Fruit fly (Drosophila melanogaster) whole organism, embryonic: ENCODE data around the gene Hrb98DE.

ENCODE experiments used
- ATbp ChIP-seq: fragments of 200-800 bp; sonication (Bioruptor generic); optimal IDR thresholded peaks from 2 replicates; lab custom pipeline; 2017; ENCODE audit warnings: missing biosample characterization, mild to moderate bottlenecking, missing genetic modification characterization, missing genetic modification reagents
- Asciz ChIP-seq: fragments of 200-800 bp; sonication (Bioruptor generic); optimal IDR thresholded peaks from 2 replicates; lab custom pipeline; 2017; ENCODE audit warnings: missing biosample characterization, mild to moderate bottlenecking, missing genetic modification characterization, missing genetic modification reagents
- C15 ChIP-seq: fragments of 200-800 bp; sonication (Bioruptor generic); IDR thresholded peaks from 3 replicates; pipeline ENCODE4 v1.3.6; 2022; ENCODE audit warnings: missing biosample characterization, missing genetic modification characterization
- CG10209 ChIP-seq: fragments of 200-800 bp; sonication (Bioruptor generic); optimal IDR thresholded peaks from 3 replicates; lab custom pipeline; 2017; ENCODE audit warnings: missing biosample characterization, mild to moderate bottlenecking, missing genetic modification characterization, missing genetic modification reagents
- CG11504 ChIP-seq: fragments of 200-800 bp; sonication (Bioruptor generic); optimal IDR thresholded peaks from 3 replicates; lab custom pipeline; 2019; ENCODE audit warnings: missing biosample characterization, mild to moderate bottlenecking, missing genetic modification characterization, moderate library complexity
- CG15696 ChIP-seq: fragments of 200-800 bp; sonication (Bioruptor generic); optimal IDR thresholded peaks from 2 replicates; lab custom pipeline; 2019; ENCODE audit warnings: missing biosample characterization, mild to moderate bottlenecking, missing genetic modification characterization, moderate library complexity
- CG1603 ChIP-seq: fragments of 200-800 bp; sonication (Bioruptor generic); optimal IDR thresholded peaks from 2 replicates; lab custom pipeline; 2019; ENCODE audit warnings: missing biosample characterization, mild to moderate bottlenecking, missing genetic modification characterization, moderate library complexity
- CG16813 ChIP-seq: fragments of 200-800 bp; sonication (Bioruptor generic); IDR thresholded peaks from 3 replicates; pipeline ENCODE4 v1.3.6; 2022; ENCODE audit warnings: missing biosample characterization, missing genetic modification characterization; ENCODE audit not compliant: partially characterized antibody
- CG2875 ChIP-seq: fragments of 200-800 bp; sonication (Bioruptor generic); optimal IDR thresholded peaks from 2 replicates; lab custom pipeline; 2017; ENCODE audit warnings: missing biosample characterization, mild to moderate bottlenecking, missing genetic modification characterization, missing genetic modification reagents
- CG30020 ChIP-seq: fragments of 200-800 bp; optimal IDR thresholded peaks from 2 replicates; lab custom pipeline; 2019; ENCODE audit warnings: missing biosample characterization, mild to moderate bottlenecking, missing genetic modification characterization, moderate library complexity
- CG3838 ChIP-seq: fragments of 200-800 bp; sonication (Bioruptor generic); optimal IDR thresholded peaks from 3 replicates; lab custom pipeline; 2016; ENCODE audit warnings: missing biosample characterization, missing genetic modification characterization
- CG4328 ChIP-seq: fragments of 200-800 bp; sonication (Bioruptor generic); optimal IDR thresholded peaks from 3 replicates; lab custom pipeline; 2017; ENCODE audit warnings: missing biosample characterization, missing genetic modification reagents, missing genetic modification characterization
- CG43689 ChIP-seq: fragments of 200-800 bp; sonication (Bioruptor generic); IDR thresholded peaks from 2 replicates; pipeline ENCODE4 v1.3.6; 2022; ENCODE audit warnings: missing biosample characterization, missing genetic modification characterization
- CG6683 ChIP-seq: fragments of 200-800 bp; sonication (Bioruptor generic); optimal IDR thresholded peaks from 2 replicates; lab custom pipeline; 2017; ENCODE audit warnings: missing biosample characterization, mild to moderate bottlenecking, missing genetic modification characterization, missing genetic modification reagents
- CG6791 ChIP-seq: fragments of 200-800 bp; sonication (Bioruptor generic); IDR thresholded peaks from 3 replicates; pipeline ENCODE4 v1.3.6; 2022; ENCODE audit warnings: missing biosample characterization, missing genetic modification characterization; ENCODE audit not compliant: partially characterized antibody
- CG7271 ChIP-seq: fragments of 200-800 bp; sonication (Bioruptor generic); optimal IDR thresholded peaks from 2 replicates; lab custom pipeline; 2018; ENCODE audit warnings: missing biosample characterization, mild to moderate bottlenecking, missing genetic modification characterization, moderate library complexity
- CG7839 ChIP-seq: fragments of 200-800 bp; sonication (Bioruptor generic); optimal IDR thresholded peaks from 3 replicates; lab custom pipeline; 2018; ENCODE audit warnings: missing biosample characterization, mild to moderate bottlenecking, missing genetic modification characterization, moderate library complexity
- CG9876 ChIP-seq: fragments of 200-800 bp; sonication (Bioruptor generic); optimal IDR thresholded peaks from 2 replicates; lab custom pipeline; 2016; ENCODE audit warnings: missing biosample characterization, missing genetic modification characterization
- Dbx ChIP-seq: fragments of 200-800 bp; sonication (Bioruptor generic); IDR thresholded peaks from 3 replicates; pipeline ENCODE4 v1.3.6; 2022; ENCODE audit warnings: missing biosample characterization, missing genetic modification characterization
- Doc3 ChIP-seq: fragments of 200-800 bp; sonication (Bioruptor generic); IDR thresholded peaks from 3 replicates; pipeline ENCODE4 v1.3.6; 2022; ENCODE audit warnings: missing biosample characterization, missing genetic modification characterization; ENCODE audit not compliant: partially characterized antibody
- E2f1 ChIP-seq: fragments of 200-800 bp; sonication (Bioruptor generic); IDR thresholded peaks from 2 replicates; pipeline ENCODE4 v1.3.6; 2022; ENCODE audit warnings: missing biosample characterization, missing genetic modification characterization
- Fer3 ChIP-seq: fragments of 200-800 bp; sonication (Bioruptor generic); optimal IDR thresholded peaks from 2 replicates; lab custom pipeline; 2018; ENCODE audit warnings: missing biosample characterization, mild to moderate bottlenecking, missing genetic modification characterization, moderate library complexity
- HLH4C ChIP-seq: fragments of 200-800 bp; sonication (Bioruptor generic); IDR thresholded peaks from 3 replicates; pipeline ENCODE4 v1.3.6; 2022; ENCODE audit warnings: missing biosample characterization, missing genetic modification characterization; ENCODE audit not compliant: partially characterized antibody
- HLHmδ ChIP-seq: fragments of 200-800 bp; sonication (Bioruptor generic); optimal IDR thresholded peaks from 2 replicates; lab custom pipeline; 2018; ENCODE audit warnings: missing biosample characterization, mild to moderate bottlenecking, missing genetic modification characterization, moderate library complexity
- Lhr ChIP-seq: fragments of 200-800 bp; sonication (Bioruptor generic); optimal IDR thresholded peaks from 3 replicates; lab custom pipeline; 2017; ENCODE audit warnings: mild to moderate bottlenecking, missing biosample characterization, missing genetic modification reagents, missing genetic modification characterization
- Med ChIP-seq: fragments of 200-800 bp; sonication (Bioruptor generic); peaks from one replicate; lab custom pipeline; 2016; ENCODE audit warnings: missing biosample characterization, missing genetic modification characterization, mild to moderate bottlenecking, inconsistent platforms, moderate library complexity
- Meics ChIP-seq: fragments of 200-800 bp; sonication (Bioruptor generic); optimal IDR thresholded peaks from 2 replicates; lab custom pipeline; 2017; ENCODE audit warnings: missing biosample characterization, mild to moderate bottlenecking, missing genetic modification characterization
- Poxn ChIP-seq: fragments of 200-800 bp; sonication (Bioruptor generic); IDR thresholded peaks from 2 replicates; pipeline ENCODE4 v1.3.6; 2022; ENCODE audit warnings: missing biosample characterization, missing genetic modification characterization
- Rfx ChIP-seq: fragments of 200-800 bp; sonication (Bioruptor generic); IDR thresholded peaks from 2 replicates; pipeline ENCODE4 v1.3.6; 2022; ENCODE audit warnings: missing biosample characterization, missing genetic modification characterization
- Scr ChIP-seq: fragments of 200-800 bp; sonication (Bioruptor generic); IDR thresholded peaks from 2 replicates; pipeline ENCODE4 v1.3.6; 2022; ENCODE audit warnings: missing biosample characterization, missing genetic modification characterization; ENCODE audit not compliant: partially characterized antibody
- Six4 ChIP-seq: fragments of 200-800 bp; sonication (Bioruptor generic); optimal IDR thresholded peaks from 2 replicates; lab custom pipeline; 2016; ENCODE audit warnings: missing biosample characterization, missing genetic modification characterization
- Taf1 ChIP-seq: fragments of 200-800 bp; sonication (Bioruptor generic); IDR thresholded peaks from 2 replicates; pipeline ENCODE4 v1.3.6; 2022; ENCODE audit warnings: missing biosample characterization, missing genetic modification characterization
- Usf ChIP-seq: fragments of 200-800 bp; sonication (Bioruptor generic); optimal IDR thresholded peaks from 2 replicates; lab custom pipeline; 2017; ENCODE audit warnings: missing genotype, missing biosample characterization, missing genetic modification characterization
- ap ChIP-seq: fragments of 200-800 bp; sonication (Bioruptor generic); IDR thresholded peaks from 2 replicates; pipeline ENCODE4 v1.3.6; 2022; ENCODE audit warnings: missing biosample characterization, missing genetic modification characterization
- br ChIP-seq: fragments of >200 bp; optimal IDR thresholded peaks from 2 replicates; lab custom pipeline; 2017
- eve ChIP-seq, 2 experiments: fragments of >200 bp; optimal IDR thresholded peaks; 2 replicates each; lab custom pipeline; 2017; ENCODE audit warnings: missing biosample characterization in 2 of 2, missing genetic modification characterization in 2 of 2
- fd3F ChIP-seq: fragments of 200-800 bp; sonication (Bioruptor generic); optimal IDR thresholded peaks from 2 replicates; lab custom pipeline; 2018; ENCODE audit warnings: missing biosample characterization, mild to moderate bottlenecking, missing genetic modification characterization, moderate library complexity
- insv ChIP-seq, 2 experiments: fragments of 200-800 bp; sonication (Bioruptor generic); optimal IDR thresholded peaks; 3 replicates each; lab custom pipeline; 2016 to 2018; ENCODE audit warnings: missing biosample characterization in 2 of 2, missing genetic modification characterization in 2 of 2
- kay ChIP-seq: fragments of 200-800 bp; sonication (Bioruptor generic); optimal IDR thresholded peaks from 2 replicates; lab custom pipeline; 2016; ENCODE audit warnings: missing biosample characterization, missing genetic modification characterization
- mld ChIP-seq: fragments of 200-800 bp; sonication (Bioruptor generic); IDR thresholded peaks from 3 replicates; pipeline ENCODE4 v1.3.6; 2022; ENCODE audit warnings: missing biosample characterization, missing genetic modification characterization; ENCODE audit not compliant: partially characterized antibody
- odd ChIP-seq: fragments of 200-800 bp; sonication (Bioruptor generic); optimal IDR thresholded peaks from 2 replicates; lab custom pipeline; 2017; ENCODE audit warnings: missing biosample characterization, mild to moderate bottlenecking, missing genetic modification characterization
- prd ChIP-seq, 3 experiments: fragments of >200 bp in 2 of 3; fragments of 200-800 bp in 1 of 3; sonication (Bioruptor generic) in 1 of 3; optimal IDR thresholded peaks in 2 of 3; IDR thresholded peaks in 1 of 3; 2 replicates in 2 of 3; 3 replicates in 1 of 3; pipeline versions ENCODE4 v1.3.6 to Lab custom; 2017 to 2022; ENCODE audit warnings: missing biosample characterization in 1 of 3, missing genetic modification characterization in 1 of 3
- row ChIP-seq: fragments of 200-800 bp; sonication (Bioruptor generic); IDR thresholded peaks from 3 replicates; pipeline ENCODE4 v1.3.6; 2022; ENCODE audit warnings: missing biosample characterization, missing genetic modification characterization
- sisA ChIP-seq: fragments of 200-800 bp; sonication (Bioruptor generic); IDR thresholded peaks from 2 replicates; pipeline ENCODE4 v1.3.6; 2022; ENCODE audit warnings: missing biosample characterization, missing genetic modification characterization
- slbo ChIP-seq: fragments of 200-800 bp; sonication (Bioruptor generic); IDR thresholded peaks from 2 replicates; pipeline ENCODE4 v1.3.6; 2022; ENCODE audit warnings: missing biosample characterization, missing genetic modification characterization
- stwl ChIP-seq: fragments of 200-800 bp; sonication (Bioruptor generic); optimal IDR thresholded peaks from 3 replicates; lab custom pipeline; 2018; ENCODE audit warnings: missing biosample characterization, mild to moderate bottlenecking, missing genetic modification characterization, moderate library complexity
- unc-4 ChIP-seq: fragments of 200-800 bp; sonication (Bioruptor generic); IDR thresholded peaks from 2 replicates; pipeline ENCODE4 v1.3.6; 2022; ENCODE audit warnings: missing biosample characterization, missing genetic modification characterization; ENCODE audit not compliant: partially characterized antibody

Gene Hrb98DE

DNA sequence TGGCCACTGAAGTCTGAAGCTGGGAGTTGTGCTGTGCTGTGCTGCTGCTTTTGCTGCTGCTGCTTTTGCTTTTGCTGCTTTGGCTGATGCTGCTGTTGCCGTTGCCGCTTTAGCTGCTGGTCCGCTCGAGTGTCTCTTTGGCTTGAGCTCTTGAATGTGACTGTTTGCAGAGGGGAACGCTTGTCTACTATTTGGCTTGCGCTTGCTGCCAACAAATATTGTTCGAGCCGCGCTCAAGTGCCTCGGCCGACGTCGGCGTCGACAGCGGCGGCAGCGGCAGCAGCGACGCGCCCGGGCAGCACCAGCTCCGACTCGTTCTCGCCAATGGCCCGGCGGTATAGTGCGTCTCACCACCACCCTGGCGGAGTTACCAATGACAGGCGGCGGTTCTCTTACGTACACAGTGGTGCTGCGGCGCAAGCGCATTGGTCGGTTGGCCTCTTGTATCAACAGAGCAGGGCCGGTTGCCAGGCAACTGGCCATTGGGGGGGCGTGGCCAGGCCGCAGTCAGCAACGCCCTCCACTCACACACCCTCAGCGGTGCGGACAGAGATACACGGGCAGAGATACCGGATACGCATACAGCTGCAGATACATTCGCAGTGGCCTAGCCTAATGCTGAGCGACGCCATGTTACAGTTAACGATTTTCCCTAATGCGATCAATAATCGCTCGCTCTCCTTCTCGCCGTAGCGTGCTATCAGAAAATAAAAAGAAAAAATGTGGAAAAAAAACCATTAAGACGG is 14.4 kb upstream of the Hrb98DE start, which contains the start of gene fkh (continued):
- no peak for TF ChIP-seq CG16813 (GFP tag; lab: Robert Waterston, UW)
- TF ChIP-seq Rfx (GFP tag; lab: Robert Waterston, UW): peak; percentile 95
- peak; percentile 49 for TF ChIP-seq CG7839 (tag; lab: Kevin White, UChicago)
- TF ChIP-seq Poxn (GFP tag; lab: Robert Waterston, UW): peak; percentile 33; the same call in 1 of the 2 replicates
- peak; percentile 79 for TF ChIP-seq Fer3 (tag; lab: Kevin White, UChicago)
- no peak for TF ChIP-seq CG6791 (GFP tag; lab: Robert Waterston, UW)
- TF ChIP-seq sisA: no peak
- TF ChIP-seq CG15696: peak; percentile 81
- peak; percentile 94 for TF ChIP-seq Meics (GFP tag; lab: Kevin White, UChicago)
- TF ChIP-seq CG7271 (tag; lab: Kevin White, UChicago): no peak
- TF ChIP-seq row: no peak; the same call in 2 of the 3 replicates
- peak; percentile 93 for TF ChIP-seq Dbx
- TF ChIP-seq Scr (GFP tag; lab: Robert Waterston, UW): no peak
- TF ChIP-seq eve (GFP tag; optimal IDR thresholded peaks at IDR 0.05; lab: Kevin White, UChicago): no peak
- peak; percentile 36; the same call in 1 of the 2 replicates for TF ChIP-seq E2f1
- peak; percentile 98 for TF ChIP-seq CG4328 (GFP tag; lab: Kevin White, UChicago)
- TF ChIP-seq CG3838 (GFP tag; lab: Kevin White, UChicago): peak; percentile 88
- TF ChIP-seq stwl (tag; lab: Kevin White, UChicago): no peak
- TF ChIP-seq CG6683 (GFP tag; lab: Kevin White, UChicago): peak; percentile 98
- peak; percentile 42; the same call in 1 of the 2 replicates for TF ChIP-seq ap (GFP tag; lab: Robert Waterston, UW)
- TF ChIP-seq kay (GFP tag; lab: Kevin White, UChicago): peak; percentile 73
- TF ChIP-seq Med: peak; percentile 99
- TF ChIP-seq br (lab: Kevin White, UChicago): no peak
- peak; percentile 75 for TF ChIP-seq Six4 (GFP tag; lab: Kevin White, UChicago)
- no peak for TF ChIP-seq mld (GFP tag; lab: Robert Waterston, UW)
- TF ChIP-seq CG30020: no peak
- peak; percentile 64 for TF ChIP-seq CG9876 (GFP tag; lab: Kevin White, UChicago)
- TF ChIP-seq CG10209 (GFP tag; lab: Kevin White, UChicago): peak; percentile 97
- TF ChIP-seq Doc3 (GFP tag; lab: Robert Waterston, UW): peak; percentile 16; the same call in 1 of the 3 replicates
- peak; percentile 30 to 81 for TF ChIP-seq insv (GFP tag; optimal IDR thresholded peaks at IDR 0.05; lab: Kevin White, UChicago)
- peak; percentile 95 for TF ChIP-seq odd (GFP tag; lab: Kevin White, UChicago)
- TF ChIP-seq HLHmδ (GFP tag; lab: Kevin White, UChicago): peak; percentile 98
- TF ChIP-seq CG2875 (GFP tag; lab: Kevin White, UChicago): peak; percentile 98
- peak; percentile 61 for TF ChIP-seq fd3F (GFP tag; lab: Kevin White, UChicago)
- peak; percentile 73 for TF ChIP-seq CG1603
- peak; percentile 56 for TF ChIP-seq slbo
- peak; percentile 26; the same call in 1 of the 2 replicates for TF ChIP-seq Taf1 (GFP tag; lab: Robert Waterston, UW)
- TF ChIP-seq CG43689 (GFP tag; lab: Robert Waterston, UW): peak; percentile 50
- no peak; the same call in 1 of the 2 replicates for TF ChIP-seq unc-4 (GFP tag; lab: Robert Waterston, UW)
- TF ChIP-seq ATbp (GFP tag; lab: Kevin White, UChicago): peak; percentile 99
- peak; percentile 65 for TF ChIP-seq CG11504 (tag; lab: Kevin White, UChicago)
- peak; percentile 91 for TF ChIP-seq Lhr (GFP tag; lab: Kevin White, UChicago)
- TF ChIP-seq prd (optimal IDR thresholded peaks at IDR 0.05; lab: Kevin White, UChicago): no peak
- TF ChIP-seq prd (GFP tag; IDR thresholded peaks at IDR 0.05; lab: Robert Waterston, UW): peak; percentile 59; the same call in 2 of the 3 replicates
- TF ChIP-seq Asciz (GFP tag; lab: Kevin White, UChicago): peak; percentile 95
- TF ChIP-seq Usf (GFP tag; lab: Kevin White, UChicago): peak; percentile 39
- peak; percentile 60; the same call in 1 of the 3 replicates for TF ChIP-seq C15
- TF ChIP-seq HLH4C (GFP tag; lab: Robert Waterston, UW): no peak
